Fruit fly (Drosophila melanogaster) whole organism, embryonic: ENCODE measurements around the gene CG16964.

Source experiments
- Aef1 ChIP-seq: fragments of 200-800 bp; sonication (Bioruptor generic); IDR thresholded peaks from 3 replicates; pipeline ENCODE4 v1.3.6; 2022; ENCODE audit warnings: missing biosample characterization, missing genetic modification characterization
- Bdp1 ChIP-seq: fragments of 200-800 bp; sonication (Bioruptor generic); optimal IDR thresholded peaks from 3 replicates; lab custom pipeline; 2016; ENCODE audit warnings: missing biosample characterization, missing genetic modification characterization
- Bgb ChIP-seq: fragments of 200-800 bp; sonication (Bioruptor generic); IDR thresholded peaks from 2 replicates; pipeline ENCODE4 v1.3.6; 2022; ENCODE audit warnings: missing biosample characterization, missing genetic modification characterization; ENCODE audit not compliant: partially characterized antibody
- CG11093 ChIP-seq: fragments of 200-800 bp; sonication (Bioruptor generic); IDR thresholded peaks from 3 replicates; pipeline ENCODE4 v1.3.6; 2022; ENCODE audit warnings: missing biosample characterization, missing genetic modification characterization
- CG12071 ChIP-seq: fragments of 200-800 bp; sonication (Bioruptor generic); optimal IDR thresholded peaks from 3 replicates; lab custom pipeline; 2018; ENCODE audit warnings: missing biosample characterization, mild to moderate bottlenecking, missing genetic modification characterization
- CG14965 ChIP-seq: fragments of 200-800 bp; sonication (Bioruptor generic); optimal IDR thresholded peaks from 2 replicates; lab custom pipeline; 2016; ENCODE audit warnings: missing biosample characterization, missing genetic modification characterization, borderline replicate concordance
- CG15269 ChIP-seq: fragments of 200-800 bp; sonication (Bioruptor generic); optimal IDR thresholded peaks from 2 replicates; lab custom pipeline; 2018; ENCODE audit warnings: missing biosample characterization, mild to moderate bottlenecking, missing genetic modification characterization, moderate library complexity
- CG1529 ChIP-seq: fragments of 200-800 bp; sonication (Bioruptor generic); optimal IDR thresholded peaks from 3 replicates; lab custom pipeline; 2018; ENCODE audit warnings: missing biosample characterization, missing genetic modification characterization
- CG15696 ChIP-seq: fragments of 200-800 bp; sonication (Bioruptor generic); optimal IDR thresholded peaks from 2 replicates; lab custom pipeline; 2019; ENCODE audit warnings: missing biosample characterization, mild to moderate bottlenecking, missing genetic modification characterization, moderate library complexity
- CG1603 ChIP-seq: fragments of 200-800 bp; sonication (Bioruptor generic); optimal IDR thresholded peaks from 2 replicates; lab custom pipeline; 2019; ENCODE audit warnings: missing biosample characterization, mild to moderate bottlenecking, missing genetic modification characterization, moderate library complexity
- CG17802 ChIP-seq: fragments of 200-800 bp; sonication (Bioruptor generic); optimal IDR thresholded peaks from 2 replicates; lab custom pipeline; 2018; ENCODE audit warnings: missing biosample characterization, mild to moderate bottlenecking, missing genetic modification characterization, moderate library complexity
- CG17829 ChIP-seq: fragments of 200-800 bp; optimal IDR thresholded peaks from 2 replicates; lab custom pipeline; 2019; ENCODE audit warnings: missing biosample characterization, mild to moderate bottlenecking, missing genetic modification characterization, moderate library complexity
- CG1832 ChIP-seq: fragments of 200-800 bp; sonication (Bioruptor generic); optimal IDR thresholded peaks from 2 replicates; lab custom pipeline; 2017; ENCODE audit warnings: missing biosample characterization, mild to moderate bottlenecking, missing genetic modification characterization, inconsistent platforms
- CG18764 ChIP-seq: fragments of 200-800 bp; sonication (Bioruptor generic); optimal IDR thresholded peaks from 3 replicates; lab custom pipeline; 2016; ENCODE audit warnings: missing biosample characterization, missing genetic modification characterization
- CG2199 ChIP-seq: fragments of 200-800 bp; sonication (Bioruptor generic); IDR thresholded peaks from 3 replicates; pipeline ENCODE4 v1.3.6; 2022; ENCODE audit warnings: missing biosample characterization, missing genetic modification characterization
- CG2889 ChIP-seq: fragments of 200-800 bp; sonication (Bioruptor generic); IDR thresholded peaks from 3 replicates; pipeline ENCODE4 v1.3.6; 2022; ENCODE audit warnings: missing biosample characterization, missing genetic modification characterization
- CG3163 ChIP-seq: fragments of 200-800 bp; sonication (Bioruptor generic); optimal IDR thresholded peaks from 3 replicates; lab custom pipeline; 2016; ENCODE audit warnings: missing biosample characterization, missing genetic modification characterization
- CG3726 ChIP-seq: fragments of 200-800 bp; sonication (Bioruptor generic); IDR thresholded peaks from 3 replicates; pipeline ENCODE4, ENCODE4 v1.3.6; 2022; ENCODE audit warnings: missing biosample characterization, missing genetic modification characterization
- CG6254 ChIP-seq: fragments of 200-800 bp; sonication (Bioruptor generic); optimal IDR thresholded peaks from 3 replicates; lab custom pipeline; 2017; ENCODE audit warnings: mild to moderate bottlenecking, missing biosample characterization, missing genetic modification reagents, missing genetic modification characterization
- CG6654 ChIP-seq: fragments of 200-800 bp; sonication (Bioruptor generic); optimal IDR thresholded peaks from 2 replicates; lab custom pipeline; 2017; ENCODE audit warnings: missing biosample characterization, mild to moderate bottlenecking, missing genetic modification characterization
- D19B ChIP-seq: fragments of 200-800 bp; sonication (Bioruptor generic); optimal IDR thresholded peaks from 2 replicates; lab custom pipeline; 2017; ENCODE audit warnings: missing biosample characterization, mild to moderate bottlenecking, missing genetic modification characterization
- Dip2 ChIP-seq: fragments of 200-800 bp; sonication (Bioruptor generic); IDR thresholded peaks from 2 replicates; pipeline ENCODE4 v1.3.6; 2022; ENCODE audit warnings: missing biosample characterization, missing genetic modification characterization
- Dp ChIP-seq: fragments of 200-800 bp; sonication (Bioruptor generic); optimal IDR thresholded peaks from 2 replicates; lab custom pipeline; 2018; ENCODE audit warnings: missing biosample characterization, mild to moderate bottlenecking, missing genetic modification characterization, moderate library complexity
- HmgD ChIP-seq: fragments of 200-800 bp; sonication (Bioruptor generic); optimal IDR thresholded peaks from 3 replicates; lab custom pipeline; 2016; ENCODE audit warnings: missing biosample characterization, missing genetic modification characterization
- NC2α ChIP-seq: fragments of 200-800 bp; sonication (Bioruptor generic); optimal IDR thresholded peaks from 2 replicates; lab custom pipeline; 2016; ENCODE audit warnings: missing biosample characterization, missing genetic modification characterization
- NfI ChIP-seq: fragments of 200-800 bp; sonication (Bioruptor generic); optimal IDR thresholded peaks from 3 replicates; lab custom pipeline; 2018; ENCODE audit warnings: missing biosample characterization, mild to moderate bottlenecking, missing genetic modification characterization, moderate library complexity
- Oaz ChIP-seq: fragments of 200-800 bp; sonication (Bioruptor generic); IDR thresholded peaks from 2 replicates; pipeline ENCODE4 v1.3.6; 2022; ENCODE audit warnings: missing biosample characterization, missing genetic modification characterization
- Optix ChIP-seq: fragments of 200-800 bp; sonication (Bioruptor generic); IDR thresholded peaks from 3 replicates; pipeline ENCODE4 v1.3.6; 2022; ENCODE audit warnings: missing biosample characterization, missing genetic modification characterization
- Rfx ChIP-seq: fragments of 200-800 bp; sonication (Bioruptor generic); IDR thresholded peaks from 2 replicates; pipeline ENCODE4 v1.3.6; 2022; ENCODE audit warnings: missing biosample characterization, missing genetic modification characterization
- Rx ChIP-seq: fragments of 200-800 bp; sonication (Bioruptor generic); IDR thresholded peaks from 2 replicates; pipeline ENCODE4 v1.3.6; 2022; ENCODE audit warnings: missing biosample characterization, missing genetic modification characterization
- TFAM ChIP-seq: fragments of 200-800 bp; sonication (Bioruptor generic); optimal IDR thresholded peaks from 2 replicates; lab custom pipeline; 2017; ENCODE audit warnings: missing biosample characterization, missing genetic modification characterization, inconsistent platforms
- br ChIP-seq: fragments of >200 bp; optimal IDR thresholded peaks from 2 replicates; lab custom pipeline; 2017
- danr ChIP-seq: fragments of 200-800 bp; sonication (Bioruptor generic); IDR thresholded peaks from 2 replicates; pipeline ENCODE4 v1.3.6; 2022; ENCODE audit warnings: missing biosample characterization, missing genetic modification characterization
- ewg ChIP-seq: fragments of 200-800 bp; sonication (Bioruptor generic); optimal IDR thresholded peaks from 3 replicates; lab custom pipeline; 2017; ENCODE audit warnings: mild to moderate bottlenecking, missing biosample characterization, missing genetic modification reagents, missing genetic modification characterization
- grau ChIP-seq: fragments of 200-800 bp; optimal IDR thresholded peaks from 3 replicates; lab custom pipeline; 2019; ENCODE audit warnings: missing biosample characterization, mild to moderate bottlenecking, missing genetic modification characterization, moderate library complexity
- grn ChIP-seq: fragments of 200-800 bp; sonication (Bioruptor generic); optimal IDR thresholded peaks from 3 replicates; lab custom pipeline; 2017; ENCODE audit warnings: missing biosample characterization, missing genetic modification characterization
- ind ChIP-seq: fragments of 200-800 bp; sonication (Bioruptor generic); optimal IDR thresholded peaks from 3 replicates; lab custom pipeline; 2016; ENCODE audit warnings: missing biosample characterization, missing genetic modification characterization
- insv ChIP-seq, 2 experiments: fragments of 200-800 bp; sonication (Bioruptor generic); optimal IDR thresholded peaks; 3 replicates each; lab custom pipeline; 2016 to 2018; ENCODE audit warnings: missing biosample characterization in 2 of 2, missing genetic modification characterization in 2 of 2
- jing ChIP-seq: fragments of 200-800 bp; sonication (Bioruptor generic); optimal IDR thresholded peaks from 2 replicates; lab custom pipeline; 2018; ENCODE audit warnings: missing biosample characterization, mild to moderate bottlenecking, missing genetic modification characterization
- klu ChIP-seq: fragments of 200-800 bp; sonication (Bioruptor generic); IDR thresholded peaks from 2 replicates; pipeline ENCODE4 v1.3.6; 2022; ENCODE audit warnings: missing biosample characterization, missing genetic modification characterization
- lab ChIP-seq: fragments of 200-800 bp; sonication (Bioruptor generic); optimal IDR thresholded peaks from 3 replicates; lab custom pipeline; 2017; ENCODE audit warnings: missing biosample characterization, missing genetic modification characterization, mild to moderate bottlenecking, moderate library complexity, missing genetic modification reagents
- luna ChIP-seq: fragments of 200-800 bp; sonication (Bioruptor generic); optimal IDR thresholded peaks from 2 replicates; lab custom pipeline; 2016; ENCODE audit warnings: missing biosample characterization, missing genetic modification characterization
- p53 ChIP-seq: fragments of 200-800 bp; sonication (Bioruptor generic); optimal IDR thresholded peaks from 2 replicates; lab custom pipeline; 2016; ENCODE audit warnings: missing biosample characterization, missing genetic modification characterization
- seq ChIP-seq: fragments of 200-800 bp; sonication (Bioruptor generic); IDR thresholded peaks from 2 replicates; pipeline ENCODE4 v1.3.6; 2022; ENCODE audit warnings: missing biosample characterization, missing genetic modification characterization
- sim ChIP-seq: fragments of 200-800 bp; sonication (Bioruptor generic); IDR thresholded peaks from 2 replicates; pipeline ENCODE4 v1.3.6; 2022; ENCODE audit warnings: missing biosample characterization, missing genetic modification characterization
- stc ChIP-seq: fragments of 200-800 bp; sonication (Bioruptor generic); IDR thresholded peaks from 2 replicates; pipeline ENCODE4 v1.3.6; 2022; ENCODE audit warnings: missing biosample characterization, missing genetic modification characterization
- tgo ChIP-seq: fragments of 200-800 bp; sonication (Bioruptor generic); IDR thresholded peaks from 3 replicates; pipeline ENCODE4 v1.3.6; 2022; ENCODE audit warnings: missing biosample characterization, missing genetic modification characterization
- tna ChIP-seq: fragments of 200-800 bp; sonication (Bioruptor generic); IDR thresholded peaks from 2 replicates; pipeline ENCODE4 v1.3.6; 2022; ENCODE audit warnings: missing biosample characterization, missing genetic modification characterization; ENCODE audit not compliant: partially characterized antibody
- vnd ChIP-seq: fragments of 200-800 bp; sonication (Bioruptor generic); IDR thresholded peaks from 3 replicates; pipeline ENCODE4 v1.3.6; 2022; ENCODE audit warnings: missing biosample characterization, missing genetic modification characterization; ENCODE audit not compliant: partially characterized antibody
- zfh2 ChIP-seq: fragments of 200-800 bp; sonication (Bioruptor generic); optimal IDR thresholded peaks from 2 replicates; lab custom pipeline; 2016; ENCODE audit warnings: missing biosample characterization, missing genetic modification characterization

Gene CG16964

dm6 chr2L:11948479-11948878 lies 738 bp downstream of the CG16964 start (continued):
- TF ChIP-seq CG6654 (GFP tag; lab: Kevin White, UChicago) (peak; percentile 99), CG1603 (tag; lab: Kevin White, UChicago) (peak; percentile 32), Bgb (GFP tag; lab: Robert Waterston, UW) (0 out of 2 replicates have a peak, but pooled peaks have one; percentile 6), insv (GFP tag; optimal IDR thresholded peaks at IDR 0.05; lab: Kevin White, UChicago) (peak in 1 of 2 experiments; percentile 31), grau (tag; lab: Kevin White, UChicago) (no peak), Dp (peak; percentile 76)

dm6 chr2L:11949917-11950316 lies 2.2 kb downstream of the CG16964 start:
- TF ChIP-seq sim (GFP tag; lab: Robert Waterston, UW): no peak
- TF ChIP-seq luna (GFP tag; lab: Kevin White, UChicago): no peak
- TF ChIP-seq vnd (GFP tag; lab: Robert Waterston, UW): no peak
- no peak for TF ChIP-seq p53 (GFP tag; lab: Kevin White, UChicago)
- no peak for TF ChIP-seq HmgD (GFP tag; lab: Kevin White, UChicago)
- no peak for TF ChIP-seq br (lab: Kevin White, UChicago)
- peak; percentile 41; the same call in 1 of the 3 replicates for TF ChIP-seq Optix (GFP tag; lab: Robert Waterston, UW)
- no peak for TF ChIP-seq lab
- TF ChIP-seq tna (GFP tag; lab: Robert Waterston, UW): no peak
- peak; percentile 37 for TF ChIP-seq NfI
- TF ChIP-seq CG1529 (GFP tag; lab: Kevin White, UChicago): peak; percentile 36
- no peak for TF ChIP-seq CG17802 (tag; lab: Kevin White, UChicago)
- TF ChIP-seq CG12071 (GFP tag; lab: Kevin White, UChicago): no peak
- peak; percentile 64 for TF ChIP-seq tgo (GFP tag; lab: Robert Waterston, UW)
- TF ChIP-seq CG15269: peak; percentile 35
- TF ChIP-seq CG17829 (tag; lab: Kevin White, UChicago): peak; percentile 12
- TF ChIP-seq danr (GFP tag; lab: Robert Waterston, UW): no peak
- no peak for TF ChIP-seq seq (GFP tag; lab: Robert Waterston, UW)
- no peak for TF ChIP-seq CG6254 (GFP tag; lab: Kevin White, UChicago)
- TF ChIP-seq D19B (GFP tag; lab: Kevin White, UChicago): no peak
- no peak for TF ChIP-seq CG18764
- peak; percentile 6 for TF ChIP-seq ewg (GFP tag; lab: Kevin White, UChicago)
- 0 out of 2 replicates have a peak, but pooled peaks have one; percentile 8 for TF ChIP-seq Rfx (GFP tag; lab: Robert Waterston, UW)
- TF ChIP-seq CG3163 (GFP tag; lab: Kevin White, UChicago): no peak
- TF ChIP-seq Aef1 (GFP tag; lab: Robert Waterston, UW): no peak
- TF ChIP-seq jing: peak; percentile 23
- TF ChIP-seq CG2889 (GFP tag; lab: Robert Waterston, UW): no peak
- peak; percentile 19 for TF ChIP-seq ind (GFP tag; lab: Kevin White, UChicago)
- TF ChIP-seq NC2α (GFP tag; lab: Kevin White, UChicago): no peak
- TF ChIP-seq stc: peak; percentile 34; the same call in 1 of the 2 replicates
- TF ChIP-seq CG15696 (tag; lab: Kevin White, UChicago): peak; percentile 35
- TF ChIP-seq CG14965 (GFP tag; lab: Kevin White, UChicago): no peak
- TF ChIP-seq Rx: 0 out of 2 replicates have a peak, but pooled peaks have one; percentile 4
- no peak for TF ChIP-seq Bdp1 (GFP tag; lab: Kevin White, UChicago)
- TF ChIP-seq Dip2 (GFP tag; lab: Robert Waterston, UW): no peak
- no peak for TF ChIP-seq grn (GFP tag; lab: Kevin White, UChicago)
- 0 out of 2 replicates have a peak, but pooled peaks have one; percentile 18 for TF ChIP-seq klu (GFP tag; lab: Robert Waterston, UW)
- TF ChIP-seq CG11093: no peak
- no peak for TF ChIP-seq TFAM
- no peak for TF ChIP-seq Oaz (GFP tag; lab: Robert Waterston, UW)
- 0 out of 3 replicates have a peak, but pooled peaks have one; percentile 44 for TF ChIP-seq CG3726 (GFP tag; lab: Robert Waterston, UW)
- no peak for TF ChIP-seq CG1832 (GFP tag; lab: Kevin White, UChicago)
- no peak for TF ChIP-seq zfh2 (GFP tag; lab: Kevin White, UChicago)
- TF ChIP-seq CG2199: no peak
